Worm (Caenorhabditis elegans): Measurements from ENCODE around the gene T03E6.9.

DNA sequence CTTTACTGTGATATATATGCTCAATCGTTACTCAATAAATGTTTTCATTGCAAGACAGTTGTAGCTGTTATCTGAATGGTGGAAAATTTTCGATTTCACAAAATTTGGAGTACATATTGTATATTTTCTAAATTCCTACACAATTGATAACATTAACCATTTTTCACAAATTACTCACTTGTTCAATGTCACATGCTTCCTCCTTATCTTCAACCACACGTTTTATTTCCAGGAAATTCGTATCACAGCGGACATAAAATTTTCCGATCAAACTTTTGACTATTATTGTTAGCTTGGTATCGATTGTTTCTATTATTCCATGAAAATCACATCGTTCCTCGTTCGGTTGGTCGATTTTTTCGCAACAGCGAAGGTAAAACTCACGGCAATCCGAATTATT, 8.0 kb upstream of the T03E6.9 start:
- TF ChIP-seq hmbx-1 (tag; optimal IDR thresholded peaks at IDR 0.05) (no peak), tbx-37 (GFP tag; conservative IDR thresholded peaks at IDR 0.05) (no peak), ceh-36 (tag; optimal IDR thresholded peaks at IDR 0.05) (no peak), ama-1 (optimal IDR thresholded peaks at IDR 0.05) (no peak), F13C5.2 (tag; optimal IDR thresholded peaks at IDR 0.05) (no peak)
